Fruit fly (Drosophila melanogaster): ENCODE results near the gene beat-Vc.

dm6 chr3R:12783152-12783551 lies at the start of gene beat-Vc:
- TF ChIP-seq CG34367 (tag; optimal IDR thresholded peaks at IDR 0.05): no peak
- TF ChIP-seq fd96Ca (GFP tag; IDR thresholded peaks at IDR 0.05): no peak
- no peak for TF ChIP-seq EcR (GFP tag; optimal IDR thresholded peaks at IDR 0.05)
- no peak for TF ChIP-seq CG14655 (GFP tag; optimal IDR thresholded peaks at IDR 0.05)
